Worm (Caenorhabditis elegans) whole organism, L2 larva: ENCODE results near the gene chil-17.

ENCODE experiments used
- C34F6.9 ChIP-seq: fragments of 150-350 bp; optimal IDR thresholded peaks from 2 replicates; lab custom pipeline; 2014; ENCODE audit warnings: missing biosample characterization, missing genetic modification characterization
- F13H6.1 ChIP-seq: sonication (generic microtip); optimal IDR thresholded peaks from 2 replicates; lab custom pipeline; 2016; ENCODE audit warnings: missing genetic modification characterization, missing compliant biosample characterization
- R02D3.7 ChIP-seq: fragments of 150-350 bp; optimal IDR thresholded peaks from 2 replicates; lab custom pipeline; 2014; ENCODE audit warnings: missing biosample characterization, missing genetic modification characterization
- Y55F3AM.14 ChIP-seq: fragments of 200-800 bp; sonication (Bioruptor generic); optimal IDR thresholded peaks from 2 replicates; lab custom pipeline; 2018; ENCODE audit warnings: mild to moderate bottlenecking, missing genetic modification characterization, missing compliant biosample characterization
- ZK546.5 ChIP-seq: sonication (generic microtip); optimal IDR thresholded peaks from 2 replicates; lab custom pipeline; 2017; ENCODE audit warnings: missing biosample characterization, missing genetic modification characterization
- alr-1 ChIP-seq: fragments of 150-350 bp; optimal IDR thresholded peaks from 2 replicates; lab custom pipeline; 2014; ENCODE audit warnings: missing biosample characterization, missing genetic modification characterization
- aly-2 ChIP-seq: fragments of 150-350 bp; optimal IDR thresholded peaks from 2 replicates; lab custom pipeline; 2014; ENCODE audit warnings: missing biosample characterization, missing genetic modification characterization
- ceh-16 ChIP-seq: fragments of 150-350 bp; optimal IDR thresholded peaks from 2 replicates; lab custom pipeline; 2014; ENCODE audit warnings: missing biosample characterization, missing genetic modification characterization
- crh-2 ChIP-seq: sonication (generic microtip); optimal IDR thresholded peaks from 2 replicates; lab custom pipeline; 2017; ENCODE audit warnings: missing biosample characterization, missing genetic modification characterization
- dmd-4 ChIP-seq: sonication (generic microtip); optimal IDR thresholded peaks from 2 replicates; lab custom pipeline; 2017; ENCODE audit warnings: missing biosample characterization, missing genetic modification characterization
- egl-27 ChIP-seq: sonication (generic microtip); optimal IDR thresholded peaks from 3 replicates; lab custom pipeline; 2017; ENCODE audit warnings: missing biosample characterization, missing genetic modification reagents, missing genetic modification characterization
- elt-1 ChIP-seq: fragments of 150-350 bp; optimal IDR thresholded peaks from 2 replicates; lab custom pipeline; 2014; ENCODE audit warnings: missing biosample characterization, missing genetic modification characterization
- elt-3 ChIP-seq: sonication (generic microtip); optimal IDR thresholded peaks from 2 replicates; lab custom pipeline; 2017; ENCODE audit warnings: missing biosample characterization, missing genetic modification characterization
- fos-1 ChIP-seq: fragments of 150-350 bp; optimal IDR thresholded peaks from 2 replicates; lab custom pipeline; 2014; ENCODE audit warnings: missing biosample characterization, missing genetic modification characterization
- gmeb-1 ChIP-seq: fragments of 150-350 bp; optimal IDR thresholded peaks from 2 replicates; lab custom pipeline; 2014; ENCODE audit warnings: missing biosample characterization, missing genetic modification characterization
- lin-11 ChIP-seq: fragments of 150-350 bp; sonication (generic microtip); optimal IDR thresholded peaks from 2 replicates; lab custom pipeline; 2014; ENCODE audit warnings: missing biosample characterization, missing genetic modification characterization, inconsistent platforms, mixed read lengths
- lin-13 ChIP-seq: fragments of 150-350 bp; optimal IDR thresholded peaks from 2 replicates; lab custom pipeline; 2014; ENCODE audit warnings: missing biosample characterization, missing genetic modification reagents, missing genetic modification characterization
- lin-39 ChIP-seq: fragments of 150-350 bp; optimal IDR thresholded peaks from 2 replicates; lab custom pipeline; 2014; ENCODE audit warnings: missing biosample characterization, missing genetic modification reagents, missing genetic modification characterization
- lsy-2 ChIP-seq, 2 experiments: fragments of 150-350 bp in 1 of 2; sonication (generic microtip) in 1 of 2; optimal IDR thresholded peaks; 2 replicates each; lab custom pipeline; 2014 to 2017; ENCODE audit warnings: missing biosample characterization in 2 of 2, missing genetic modification characterization in 2 of 2
- mbf-1 ChIP-seq: sonication (generic microtip); optimal IDR thresholded peaks from 2 replicates; lab custom pipeline; 2017; ENCODE audit warnings: missing biosample characterization, missing genetic modification characterization
- mdl-1 ChIP-seq, 2 experiments: fragments of 150-350 bp in 1 of 2; sonication (generic microtip) in 1 of 2; optimal IDR thresholded peaks; 2 replicates each; lab custom pipeline; 2017; ENCODE audit warnings: missing biosample characterization in 2 of 2, missing genetic modification characterization in 2 of 2
- nhr-10 ChIP-seq: sonication (generic microtip); optimal IDR thresholded peaks from 2 replicates; lab custom pipeline; 2017; ENCODE audit warnings: missing biosample characterization, missing genetic modification characterization
- nhr-11 ChIP-seq: fragments of 150-350 bp; optimal IDR thresholded peaks from 2 replicates; lab custom pipeline; 2014; ENCODE audit warnings: missing biosample characterization, missing genetic modification characterization
- nhr-129 ChIP-seq: fragments of 150-350 bp; optimal IDR thresholded peaks from 2 replicates; lab custom pipeline; 2014; ENCODE audit warnings: missing biosample characterization, missing genetic modification characterization
- nhr-21 ChIP-seq: fragments of 150-350 bp; optimal IDR thresholded peaks from 2 replicates; lab custom pipeline; 2014; ENCODE audit warnings: missing biosample characterization, missing genetic modification characterization
- nhr-23 ChIP-seq: fragments of 150-350 bp; optimal IDR thresholded peaks from 2 replicates; lab custom pipeline; 2014; ENCODE audit warnings: missing biosample characterization, missing genetic modification reagents, missing genetic modification characterization
- nhr-25 ChIP-seq: fragments of 150-350 bp; sonication (generic microtip); optimal IDR thresholded peaks from 3 replicates; lab custom pipeline; 2014; ENCODE audit warnings: missing biosample characterization, missing genetic modification characterization
- nhr-6 ChIP-seq: fragments of 150-350 bp; optimal IDR thresholded peaks from 2 replicates; lab custom pipeline; 2014; ENCODE audit warnings: missing biosample characterization, missing genetic modification characterization
- nhr-77 ChIP-seq: fragments of 150-350 bp; optimal IDR thresholded peaks from 2 replicates; lab custom pipeline; 2014; ENCODE audit warnings: missing biosample characterization, missing genetic modification characterization
- peb-1 ChIP-seq: fragments of 150-350 bp; optimal IDR thresholded peaks from 2 replicates; lab custom pipeline; 2014; ENCODE audit warnings: missing biosample characterization, missing genetic modification characterization
- sem-4 ChIP-seq: fragments of 150-350 bp; optimal IDR thresholded peaks from 2 replicates; lab custom pipeline; 2014; ENCODE audit warnings: missing biosample characterization, missing genetic modification reagents, missing genetic modification characterization
- sma-3 ChIP-seq: sonication (generic microtip); optimal IDR thresholded peaks from 2 replicates; lab custom pipeline; 2016; ENCODE audit warnings: missing genetic modification reagents, missing genetic modification characterization, missing compliant biosample characterization
- sma-9 ChIP-seq, 2 experiments: fragments of 150-350 bp in 1 of 2; sonication (generic microtip) in 1 of 2; optimal IDR thresholded peaks; 2 replicates each; lab custom pipeline; 2014 to 2016; ENCODE audit warnings: missing genetic modification characterization in 2 of 2, mild to moderate bottlenecking in 1 of 2, missing biosample characterization in 1 of 2, missing compliant biosample characterization in 1 of 2, missing genetic modification reagents in 1 of 2, moderate library complexity in 1 of 2
- unc-55 ChIP-seq: fragments of 150-350 bp; sonication (generic microtip); optimal IDR thresholded peaks from 3 replicates; lab custom pipeline; 2014; ENCODE audit warnings: missing biosample characterization, missing genetic modification reagents, missing genetic modification characterization
- ztf-1 ChIP-seq: fragments of 200-800 bp; sonication (Bioruptor generic); conservative IDR thresholded peaks from 2 replicates; pipeline ENCODE4 v1.3.6; 2022; ENCODE audit warnings: missing genetic modification characterization, missing compliant biosample characterization
- ztf-11 ChIP-seq: sonication (generic microtip); optimal IDR thresholded peaks from 2 replicates; lab custom pipeline; 2017; ENCODE audit warnings: missing biosample characterization, missing genetic modification characterization
- ztf-4 ChIP-seq: fragments of 150-350 bp; optimal IDR thresholded peaks from 2 replicates; lab custom pipeline; 2014; ENCODE audit warnings: missing biosample characterization, missing genetic modification characterization

The chil-17 gene

ce11 chrII:9412086-9412608 lies 27.8 kb downstream of the chil-17 start, which contains the start of gene arrd-3:
arrd-3 (plus strand) TSS chrII:9412558.
- TF ChIP-seq nhr-25 (no peak), gmeb-1 (tag; lab: Kevin White, UChicago) (peak; percentile 7), sma-9 (GFP tag; optimal IDR thresholded peaks at IDR 0.05; lab: Kevin White, UChicago) (peak; percentile 18), sma-9 (tag; optimal IDR thresholded peaks at IDR 0.05; lab: Kevin White, UChicago) (no peak), aly-2 (tag; lab: Kevin White, UChicago) (no peak), lin-11 (tag; lab: Kevin White, UChicago) (no peak), fos-1 (tag; lab: Kevin White, UChicago) (peak; percentile 94), Y55F3AM.14 (no peak), nhr-23 (no peak), unc-55 (no peak), nhr-77 (tag; lab: Kevin White, UChicago) (no peak)
- TF ChIP-seq, all 48 proteins: peak for 3

ce11 chrII:9411497-9411896 lies 28.5 kb downstream of the chil-17 start, which contains the start of gene M176.9:
M176.9 (minus strand) TSS chrII:9411597.
- TF ChIP-seq nhr-10 (tag; lab: Kevin White, UChicago) (no peak), mbf-1 (tag; lab: Kevin White, UChicago) (no peak), elt-3 (no peak), elt-1 (tag; lab: Kevin White, UChicago) (no peak), lin-13 (no peak), gmeb-1 (tag; lab: Kevin White, UChicago) (no peak), ztf-4 (no peak), peb-1 (tag; lab: Kevin White, UChicago) (no peak), C34F6.9 (tag; lab: Kevin White, UChicago) (no peak), mdl-1 (tag; optimal IDR thresholded peaks at IDR 0.05; lab: Kevin White, UChicago) (no peak), crh-2 (tag; lab: Kevin White, UChicago) (no peak), R02D3.7 (tag; lab: Kevin White, UChicago) (no peak), ceh-16 (no peak), F13H6.1 (tag; lab: Kevin White, UChicago) (no peak), unc-55 (no peak), nhr-11 (tag; lab: Kevin White, UChicago) (no peak), lin-39 (no peak), nhr-6 (tag; lab: Kevin White, UChicago) (no peak), nhr-129 (no peak)

- no peak for TF ChIP-seq lin-39
- no peak for TF ChIP-seq nhr-77 (tag; lab: Kevin White, UChicago)
- no peak for TF ChIP-seq ztf-11 (tag; lab: Kevin White, UChicago)
- TF ChIP-seq lin-13: no peak
- TF ChIP-seq crh-2 (tag; lab: Kevin White, UChicago): no peak
- TF ChIP-seq mdl-1 (tag; optimal IDR thresholded peaks at IDR 0.05; lab: Kevin White, UChicago): no peak
- TF ChIP-seq peb-1 (tag; lab: Kevin White, UChicago): no peak
Measured at ce11 chrII:9407469-9407868, 32.5 kb downstream of the chil-17 start, which contains the start of gene arrd-2. arrd-2 (plus strand) TSS chrII:9407769.

ce11 chrII:9407020-9407419 lies 32.9 kb downstream of the chil-17 start, which contains the start of gene mpz-6:
mpz-6 (minus strand) TSS chrII:9407120.
- TF ChIP-seq ztf-1 (GFP tag; lab: Robert Waterston, UW) (no peak), sma-3 (GFP tag; lab: Kevin White, UChicago) (no peak), dmd-4 (tag; lab: Kevin White, UChicago) (no peak), nhr-10 (tag; lab: Kevin White, UChicago) (no peak), lsy-2 (tag; optimal IDR thresholded peaks at IDR 0.05; lab: Kevin White, UChicago) (no peak), fos-1 (tag; lab: Kevin White, UChicago) (no peak), unc-55 (no peak), egl-27 (tag; lab: Kevin White, UChicago) (no peak), sem-4 (tag; lab: Kevin White, UChicago) (no peak), nhr-11 (tag; lab: Kevin White, UChicago) (no peak), ZK546.5 (no peak)

ce11 chrII:9403846-9404245 lies 36.1 kb downstream of the chil-17 start, which contains the start of gene Y51B9A.5:
Y51B9A.5 (plus strand) TSS chrII:9404146.
- no peak for TF ChIP-seq nhr-77 (tag; lab: Kevin White, UChicago)
- TF ChIP-seq sem-4 (tag; lab: Kevin White, UChicago): no peak
- TF ChIP-seq R02D3.7 (tag; lab: Kevin White, UChicago): no peak
- no peak for TF ChIP-seq gmeb-1 (tag; lab: Kevin White, UChicago)
- TF ChIP-seq elt-3: no peak
- TF ChIP-seq lin-13: no peak
- no peak for TF ChIP-seq nhr-21 (tag; lab: Kevin White, UChicago)
- TF ChIP-seq fos-1 (tag; lab: Kevin White, UChicago): no peak
- no peak for TF ChIP-seq alr-1 (tag; lab: Kevin White, UChicago)
- TF ChIP-seq nhr-23: no peak
- TF ChIP-seq elt-1 (tag; lab: Kevin White, UChicago): no peak
